Fruit fly (Drosophila melanogaster): Measurements from ENCODE around the gene CG32500.
A peak's percentile ranks its signal among the peaks of the same experiment; 100 is the strongest.

The CG32500 gene

DNA sequence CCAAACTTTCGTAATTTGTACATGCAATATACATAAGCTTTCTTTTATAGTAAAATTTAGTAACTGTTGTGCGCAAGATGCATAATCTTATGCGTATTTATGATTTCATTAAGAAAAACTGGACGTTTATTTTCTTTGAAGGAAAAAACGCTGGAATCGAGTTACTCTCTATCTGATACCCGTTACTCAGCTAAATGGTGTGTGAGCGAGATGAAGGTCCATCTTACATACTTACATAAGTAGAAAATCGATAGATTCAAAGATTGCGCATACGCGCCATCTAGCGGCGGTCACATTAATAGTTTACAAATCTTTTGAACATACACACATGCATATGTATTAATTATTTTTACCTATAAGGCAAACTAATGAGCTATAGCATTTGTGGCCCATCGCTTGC, 18.0 kb downstream of the CG32500 start (continued):
- TF ChIP-seq E2f2 (GFP tag; IDR thresholded peaks at IDR 0.05) (0 out of 2 replicates have a peak, but pooled peaks have one; percentile 20), CG7839 (tag; optimal IDR thresholded peaks at IDR 0.05) (no peak), Optix (GFP tag; IDR thresholded peaks at IDR 0.05) (no peak), CG6765 (GFP tag; optimal IDR thresholded peaks at IDR 0.05) (no peak), wdn (GFP tag; IDR thresholded peaks at IDR 0.05) (no peak), Antp (GFP tag; optimal IDR thresholded peaks at IDR 0.05) (no peak), eyg (GFP tag; optimal IDR thresholded peaks at IDR 0.05) (no peak), bbx (GFP tag; IDR thresholded peaks at IDR 0.05; ENCODE audit: partially characterized antibody) (peak; percentile 36; the same call in 1 of the 2 replicates), HLH4C (GFP tag; IDR thresholded peaks at IDR 0.05; ENCODE audit: partially characterized antibody) (peak; percentile 82), mld (GFP tag; IDR thresholded peaks at IDR 0.05; ENCODE audit: partially characterized antibody) (0 out of 3 replicates have a peak, but pooled peaks have one; percentile 38), CG8478 (optimal IDR thresholded peaks at IDR 0.05) (no peak), Meics (GFP tag; optimal IDR thresholded peaks at IDR 0.05) (no peak), CG10654 (GFP tag; optimal IDR thresholded peaks at IDR 0.05) (no peak), Lhr (GFP tag; optimal IDR thresholded peaks at IDR 0.05) (no peak), run (tag; optimal IDR thresholded peaks at IDR 0.05) (no peak), fd102C (GFP tag; optimal IDR thresholded peaks at IDR 0.05) (no peak), amos (GFP tag; IDR thresholded peaks at IDR 0.05; ENCODE audit: partially characterized antibody) (peak; percentile 47), CG3163 (GFP tag; optimal IDR thresholded peaks at IDR 0.05) (no peak), odd (GFP tag; optimal IDR thresholded peaks at IDR 0.05) (no peak), PHDP (tag; optimal IDR thresholded peaks at IDR 0.05) (no peak), CG16813 (GFP tag; IDR thresholded peaks at IDR 0.05; ENCODE audit: partially characterized antibody) (peak; percentile 53; the same call in 2 of the 3 replicates), onecut (GFP tag; IDR thresholded peaks at IDR 0.05) (peak; percentile 97), Sry-δ (GFP tag; optimal IDR thresholded peaks at IDR 0.05) (no peak), CG1603 (tag; optimal IDR thresholded peaks at IDR 0.05) (peak; percentile 20), CG11093 (GFP tag; IDR thresholded peaks at IDR 0.05) (no peak), row (GFP tag; IDR thresholded peaks at IDR 0.05) (no peak), Dref (GFP tag; IDR thresholded peaks at IDR 0.05) (peak; percentile 47), cato (GFP tag; optimal IDR thresholded peaks at IDR 0.05; ENCODE audit: borderline replicate concordance) (no peak), jigr1 (GFP tag; IDR thresholded peaks at IDR 0.05) (no peak), NC2α (GFP tag; optimal IDR thresholded peaks at IDR 0.05) (no peak), trh (GFP tag; optimal IDR thresholded peaks at IDR 0.05) (no peak), Med (GFP tag) (peak; percentile 62), CG9876 (GFP tag; optimal IDR thresholded peaks at IDR 0.05) (no peak), sc (optimal IDR thresholded peaks at IDR 0.05) (no peak), sc (GFP tag; optimal IDR thresholded peaks at IDR 0.05) (no peak), Dip3 (GFP tag; optimal IDR thresholded peaks at IDR 0.05) (no peak), knrl (GFP tag; IDR thresholded peaks at IDR 0.05; ENCODE audit: partially characterized antibody) (0 out of 3 replicates have a peak, but pooled peaks have one; percentile 11)

- TF ChIP-seq pzg (GFP tag; optimal IDR thresholded peaks at IDR 0.05) (peak; percentile 62), Dip2 (GFP tag; IDR thresholded peaks at IDR 0.05) (no peak), CG17186 (GFP tag; optimal IDR thresholded peaks at IDR 0.05) (peak; percentile 23), CG2116 (GFP tag; optimal IDR thresholded peaks at IDR 0.05) (peak; percentile 8), tx (GFP tag; optimal IDR thresholded peaks at IDR 0.05) (no peak), Myb (GFP tag; optimal IDR thresholded peaks at IDR 0.05) (peak; percentile 30), CG12155 (GFP tag; optimal IDR thresholded peaks at IDR 0.05) (no peak), row (GFP tag; IDR thresholded peaks at IDR 0.05) (peak; percentile 12; the same call in 1 of the 3 replicates), danr (GFP tag; IDR thresholded peaks at IDR 0.05) (no peak), emc (GFP tag; optimal IDR thresholded peaks at IDR 0.05) (no peak), CG4617 (GFP tag; optimal IDR thresholded peaks at IDR 0.05; ENCODE audit: borderline replicate concordance) (peak; percentile 30), BEAF-32 (GFP tag; optimal IDR thresholded peaks at IDR 0.05) (peak; percentile 9), Mes4 (GFP tag; optimal IDR thresholded peaks at IDR 0.05) (no peak), ap (GFP tag; IDR thresholded peaks at IDR 0.05) (no peak), Elba2 (GFP tag; optimal IDR thresholded peaks at IDR 0.05) (no peak), CG10431 (GFP tag; optimal IDR thresholded peaks at IDR 0.05) (no peak), CG1603 (tag; optimal IDR thresholded peaks at IDR 0.05) (peak; percentile 27), trem (tag; optimal IDR thresholded peaks at IDR 0.05) (peak; percentile 4)
These were observed 18.5 kb downstream of the CG32500 start, which contains the start of gene GCS2alpha for dm6 chrX:21604956-21605502. GCS2alpha (minus strand) TSS chrX:21605264.

All from whole organism, embryonic.